Worm (Caenorhabditis elegans): Measurements from ENCODE around the gene str-41.

DNA sequence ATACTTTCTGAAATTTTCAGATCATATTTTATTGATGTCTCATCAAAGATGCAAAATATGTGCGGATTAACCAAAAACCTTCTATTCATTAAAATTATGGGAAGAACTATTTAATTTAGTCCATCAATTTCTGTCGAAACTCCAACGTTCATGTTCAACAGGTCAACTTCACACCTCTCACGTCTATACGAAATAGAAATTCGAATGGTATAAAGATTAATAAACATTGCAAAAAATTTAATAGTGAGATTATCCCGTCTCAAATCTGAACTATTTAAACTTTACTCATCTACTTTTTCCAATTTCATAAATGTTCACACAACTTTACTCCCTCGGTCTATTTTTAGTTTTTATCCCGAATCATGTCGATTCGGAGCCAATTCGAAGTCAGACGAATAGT, 2.2 kb upstream of the str-41 start, which contains the start of gene R13D7.2:
- TF ChIP-seq dao-5 (tag; optimal IDR thresholded peaks at IDR 0.05) (no peak), W03F9.2 (tag; optimal IDR thresholded peaks at IDR 0.05) (no peak)

All from whole organism, L4/young adult.